Worm (Caenorhabditis elegans): Measurements from ENCODE around the gene ZK666.1.

ce11 chrII:10502491-10503063 is 31.4 kb upstream of the ZK666.1 start, which contains the start of gene myrf-1:
- TF ChIP-seq elt-3 (tag; optimal IDR thresholded peaks at IDR 0.05): peak in 2 of 3 experiments; percentile 18 to 35
- TF ChIP-seq sea-2 (GFP tag; optimal IDR thresholded peaks at IDR 0.05): peak; percentile 39
- TF ChIP-seq pqm-1 (tag; optimal IDR thresholded peaks at IDR 0.05): peak; percentile 8
- TF ChIP-seq lin-15B (tag; optimal IDR thresholded peaks at IDR 0.05): peak; percentile 64
- peak; percentile 70 for TF ChIP-seq mdl-1 (tag; optimal IDR thresholded peaks at IDR 0.05)
- TF ChIP-seq nhr-12 (tag; optimal IDR thresholded peaks at IDR 0.05): no peak
- peak; percentile 90 for TF ChIP-seq nfya-1 (tag; optimal IDR thresholded peaks at IDR 0.05; ENCODE audit: insufficient read depth)
- TF ChIP-seq egl-27 (tag; optimal IDR thresholded peaks at IDR 0.05): no peak
- peak; percentile 61 for TF ChIP-seq skn-1 (tag; optimal IDR thresholded peaks at IDR 0.05)
- TF ChIP-seq nhr-28 (tag; optimal IDR thresholded peaks at IDR 0.05): no peak
- TF ChIP-seq nhr-77 (tag; optimal IDR thresholded peaks at IDR 0.05): peak; percentile 47
- TF ChIP-seq elt-2 (tag; optimal IDR thresholded peaks at IDR 0.05): peak; percentile 80
- peak; percentile 56 for TF ChIP-seq elt-1 (tag; optimal IDR thresholded peaks at IDR 0.05)

Measured in whole organism, L3 larva.